Worm (Caenorhabditis elegans) whole organism, young adult: ENCODE data around the gene F54C8.7.
"Not testable (repeated sequence)": the region's sequence is repeated elsewhere in the genome, so short reads cannot be mapped to it uniquely, and the experiment has no call there.

Experiments used
- F23B12.7 ChIP-seq: sonication (generic microtip); optimal IDR thresholded peaks from 2 replicates; lab custom pipeline; 2017; ENCODE audit warnings: missing genetic modification characterization, mild to moderate bottlenecking, missing compliant biosample characterization, antibody characterized with exemption, moderate library complexity; ENCODE audit not compliant: insufficient read depth
- F52B5.7 ChIP-seq: sonication (generic microtip); optimal IDR thresholded peaks from 2 replicates; lab custom pipeline; 2016; ENCODE audit warnings: mild to moderate bottlenecking, missing genetic modification characterization, missing compliant biosample characterization
- ama-1 ChIP-seq, 3 experiments: fragments of 150-350 bp in 1 of 3; sonication (generic microtip) in 2 of 3; optimal IDR thresholded peaks; 2 replicates each; lab custom pipeline; 2014 to 2018; ENCODE audit warnings: missing biosample characterization in 2 of 3, missing genetic modification characterization in 2 of 3, missing genetic modification reagents in 2 of 3
- ekl-4 ChIP-seq: fragments of 200-800 bp; sonication (Bioruptor generic); IDR thresholded peaks from 2 replicates; pipeline ENCODE4 v1.3.6; 2022; ENCODE audit warnings: missing genetic modification reagents, missing genetic modification characterization, missing compliant biosample characterization
- let-526 ChIP-seq: fragments of 200-800 bp; sonication (Bioruptor generic); IDR thresholded peaks from 2 replicates; pipeline ENCODE4 v1.3.6; 2022; ENCODE audit warnings: missing genetic modification reagents, missing genetic modification characterization, missing compliant biosample characterization
- lin-35 ChIP-seq, 3 experiments: fragments of 150-350 bp in 2 of 3; sonication (generic microtip) in 1 of 3; optimal IDR thresholded peaks; 2 replicates each; lab custom pipeline; 2014 to 2018; ENCODE audit warnings: missing biosample characterization in 3 of 3, missing genetic modification characterization in 3 of 3, missing genetic modification reagents in 3 of 3
- mes-4 ChIP-seq: sonication (generic microtip); optimal IDR thresholded peaks from 2 replicates; lab custom pipeline; 2016; ENCODE audit warnings: missing genotype, missing genetic modification characterization, missing compliant biosample characterization
- nfya-1 ChIP-seq: sonication (generic microtip); optimal IDR thresholded peaks from 2 replicates; lab custom pipeline; 2017; ENCODE audit warnings: antibody characterized with exemption, missing compliant biosample characterization, missing genetic modification characterization, borderline replicate concordance; ENCODE audit not compliant: insufficient read depth
- nhr-120 ChIP-seq: fragments of 200-800 bp; sonication (Bioruptor generic); IDR thresholded peaks from 2 replicates; pipeline ENCODE4 v1.3.6; 2022; ENCODE audit warnings: missing genetic modification characterization, missing compliant biosample characterization
- pha-4 ChIP-seq: fragments of 150-350 bp; sonication (generic microtip); optimal IDR thresholded peaks from 2 replicates; lab custom pipeline; 2014; ENCODE audit warnings: missing biosample characterization, missing genetic modification reagents, missing genetic modification characterization
- snpc-3.4 ChIP-seq: sonication (generic microtip); optimal IDR thresholded peaks from 2 replicates; lab custom pipeline; 2017; ENCODE audit warnings: missing genetic modification characterization, mild to moderate bottlenecking, missing compliant biosample characterization, antibody characterized with exemption, moderate library complexity, missing genotype, missing genetic modification reagents
- unc-130 ChIP-seq: sonication (generic microtip); optimal IDR thresholded peaks from 2 replicates; lab custom pipeline; 2016; ENCODE audit warnings: missing genetic modification reagents, missing genetic modification characterization, missing compliant biosample characterization
- zim-3 ChIP-seq: sonication (generic microtip); optimal IDR thresholded peaks from 2 replicates; lab custom pipeline; 2017; ENCODE audit warnings: mild to moderate bottlenecking, missing genetic modification characterization, moderate library complexity, missing compliant biosample characterization

ce11 chrIII:9408304-9408703, 45.6 kb downstream of the F54C8.7 start:
- not testable (repeated sequence) for TF ChIP-seq lin-35 (GFP tag; optimal IDR thresholded peaks at IDR 0.05; lab: Kevin White, UChicago); ekl-4; pha-4 (tag; lab: Kevin White, UChicago); zim-3 (tag; lab: Kevin White, UChicago); mes-4 (tag; lab: Kevin White, UChicago); nfya-1 (tag; lab: Kevin White, UChicago); ama-1 (optimal IDR thresholded peaks at IDR 0.05; lab: Kevin White, UChicago); ama-1 (GFP tag; optimal IDR thresholded peaks at IDR 0.05; lab: Kevin White, UChicago); F52B5.7 (tag; lab: Kevin White, UChicago); nhr-120 (GFP tag; lab: Robert Waterston, UW); F23B12.7
- TF ChIP-seq unc-130 (GFP tag; lab: Kevin White, UChicago) (peak; percentile 50), snpc-3.4 (tag; lab: Kevin White, UChicago) (peak; percentile 84), let-526 (peak; percentile 38; the same call in 1 of the 2 replicates)
